Fruit fly (Drosophila melanogaster) whole organism, prepupa: ENCODE measurements around the gene CG9168.

Experiments used
- Blimp-1 ChIP-seq: fragments of 200-800 bp; sonication (Bioruptor generic); optimal IDR thresholded peaks from 3 replicates; lab custom pipeline; 2017; ENCODE audit warnings: missing biosample characterization, missing genetic modification characterization, mild to moderate bottlenecking, moderate library complexity, missing genetic modification reagents
- CG10669 ChIP-seq: fragments of 200-800 bp; sonication (Bioruptor generic); optimal IDR thresholded peaks from 3 replicates; lab custom pipeline; 2018; ENCODE audit warnings: missing biosample characterization, mild to moderate bottlenecking, missing genetic modification characterization, moderate library complexity
- CG11294 ChIP-seq: fragments of 200-800 bp; sonication (Bioruptor generic); IDR thresholded peaks from 2 replicates; pipeline ENCODE4 v1.3.6; 2022; ENCODE audit warnings: missing biosample characterization, missing genetic modification characterization
- CG11762 ChIP-seq: fragments of 200-800 bp; sonication (Bioruptor generic); optimal IDR thresholded peaks from 3 replicates; lab custom pipeline; 2016; ENCODE audit warnings: missing biosample characterization, missing genetic modification characterization; ENCODE audit not compliant: insufficient read depth
- CG11902 ChIP-seq: fragments of 200-800 bp; sonication (Bioruptor generic); optimal IDR thresholded peaks from 3 replicates; lab custom pipeline; 2016; ENCODE audit warnings: missing biosample characterization, missing genetic modification characterization
- CG16779 ChIP-seq: fragments of 200-800 bp; sonication (Bioruptor generic); optimal IDR thresholded peaks from 3 replicates; lab custom pipeline; 2017; ENCODE audit warnings: missing biosample characterization, mild to moderate bottlenecking, missing genetic modification characterization
- CG32006 ChIP-seq: fragments of 200-800 bp; sonication (Bioruptor generic); optimal IDR thresholded peaks from 3 replicates; lab custom pipeline; 2017; ENCODE audit warnings: missing biosample characterization, mild to moderate bottlenecking, missing genetic modification characterization
- CG34406 ChIP-seq: fragments of 200-800 bp; sonication (Bioruptor generic); optimal IDR thresholded peaks from 3 replicates; lab custom pipeline; 2016; ENCODE audit warnings: missing biosample characterization, missing genetic modification characterization
- CG3919 ChIP-seq: fragments of 200-800 bp; sonication (Bioruptor generic); optimal IDR thresholded peaks from 3 replicates; lab custom pipeline; 2016; ENCODE audit warnings: missing biosample characterization, missing genetic modification characterization
- CG6276 ChIP-seq: fragments of 200-800 bp; sonication (Bioruptor generic); optimal IDR thresholded peaks from 2 replicates; lab custom pipeline; 2017; ENCODE audit warnings: missing biosample characterization, mild to moderate bottlenecking, missing genetic modification characterization
- CG6792 ChIP-seq: fragments of 200-800 bp; sonication (Bioruptor generic); optimal IDR thresholded peaks from 3 replicates; lab custom pipeline; 2016; ENCODE audit warnings: missing biosample characterization, missing genetic modification characterization
- CG6808 ChIP-seq: fragments of 200-800 bp; sonication (Bioruptor generic); optimal IDR thresholded peaks from 3 replicates; lab custom pipeline; 2017; ENCODE audit warnings: missing biosample characterization, missing genetic modification characterization, mild to moderate bottlenecking, moderate library complexity, missing genetic modification reagents
- CG6854 ChIP-seq: fragments of 200-800 bp; sonication (Bioruptor generic); optimal IDR thresholded peaks from 2 replicates; lab custom pipeline; 2017; ENCODE audit warnings: missing biosample characterization, mild to moderate bottlenecking, missing genetic modification characterization
- CG7368 ChIP-seq: fragments of 200-800 bp; sonication (Bioruptor generic); optimal IDR thresholded peaks from 3 replicates; lab custom pipeline; 2016; ENCODE audit warnings: missing biosample characterization, missing genetic modification characterization
- CG8319 ChIP-seq: fragments of 200-800 bp; sonication (Bioruptor generic); optimal IDR thresholded peaks from 3 replicates; lab custom pipeline; 2016; ENCODE audit warnings: missing biosample characterization, missing genetic modification characterization
- CG8632 ChIP-seq: fragments of 200-800 bp; sonication (Bioruptor generic); optimal IDR thresholded peaks from 3 replicates; lab custom pipeline; 2016; ENCODE audit warnings: missing biosample characterization, missing genetic modification characterization
- CG9139 ChIP-seq: fragments of 200-800 bp; sonication (Bioruptor generic); optimal IDR thresholded peaks from 3 replicates; lab custom pipeline; 2017; ENCODE audit warnings: missing biosample characterization, mild to moderate bottlenecking, missing genetic modification characterization
- Eip75B ChIP-seq: fragments of 200-800 bp; sonication (Bioruptor generic); optimal IDR thresholded peaks from 3 replicates; lab custom pipeline; 2016; ENCODE audit warnings: missing biosample characterization, missing genetic modification characterization
- Eip78C ChIP-seq: fragments of 200-800 bp; sonication (Bioruptor generic); peaks from one replicate; lab custom pipeline; 2016; ENCODE audit warnings: missing biosample characterization, missing genetic modification characterization
- Eip93F ChIP-seq: fragments of 200-800 bp; sonication (Bioruptor generic); optimal IDR thresholded peaks from 2 replicates; lab custom pipeline; 2016; ENCODE audit warnings: missing biosample characterization, mild to moderate bottlenecking, missing genetic modification characterization
- Ets21C ChIP-seq: fragments of 200-800 bp; sonication (Bioruptor generic); optimal IDR thresholded peaks from 3 replicates; lab custom pipeline; 2016; ENCODE audit warnings: missing biosample characterization, missing genetic modification characterization
- Ets96B ChIP-seq: fragments of 200-800 bp; optimal IDR thresholded peaks from 2 replicates; lab custom pipeline; 2019; ENCODE audit warnings: missing biosample characterization, mild to moderate bottlenecking, missing genetic modification characterization, moderate library complexity
- Hr38 ChIP-seq: sonication (Bioruptor generic); optimal IDR thresholded peaks from 2 replicates; lab custom pipeline; 2016; ENCODE audit warnings: missing biosample characterization, missing genetic modification characterization
- Hr39 ChIP-seq: fragments of 200-800 bp; sonication (Bioruptor generic); optimal IDR thresholded peaks from 2 replicates; lab custom pipeline; 2016; ENCODE audit warnings: missing biosample characterization, missing genetic modification characterization
- Hr4 ChIP-seq: fragments of 200-800 bp; sonication (Bioruptor generic); optimal IDR thresholded peaks from 3 replicates; lab custom pipeline; 2016; ENCODE audit warnings: missing biosample characterization, missing genetic modification characterization
- Met ChIP-seq: fragments of 200-800 bp; sonication (Bioruptor generic); optimal IDR thresholded peaks from 3 replicates; lab custom pipeline; 2016; ENCODE audit warnings: missing biosample characterization, missing genetic modification characterization
- Smox ChIP-seq: fragments of 200-800 bp; sonication (Bioruptor generic); optimal IDR thresholded peaks from 3 replicates; lab custom pipeline; 2016; ENCODE audit warnings: missing biosample characterization, missing genetic modification characterization
- achi ChIP-seq: fragments of 200-800 bp; sonication (Bioruptor generic); optimal IDR thresholded peaks from 3 replicates; lab custom pipeline; 2016; ENCODE audit warnings: missing biosample characterization, missing genetic modification characterization
- eg ChIP-seq: fragments of 200-800 bp; sonication (Bioruptor generic); IDR thresholded peaks from 3 replicates; pipeline ENCODE4 v1.3.6; 2022; ENCODE audit warnings: missing biosample characterization, missing genetic modification characterization
- esn ChIP-seq: fragments of 200-800 bp; sonication (Bioruptor generic); optimal IDR thresholded peaks from 2 replicates; lab custom pipeline; 2016; ENCODE audit warnings: missing biosample characterization, mild to moderate bottlenecking, missing genetic modification characterization, moderate library complexity
- fd59A ChIP-seq: fragments of 200-800 bp; sonication (Bioruptor generic); optimal IDR thresholded peaks from 2 replicates; lab custom pipeline; 2017; ENCODE audit warnings: missing biosample characterization, mild to moderate bottlenecking, missing genetic modification characterization, missing genetic modification reagents
- lz ChIP-seq: fragments of 200-800 bp; sonication (Bioruptor generic); optimal IDR thresholded peaks from 3 replicates; lab custom pipeline; 2016; ENCODE audit warnings: missing biosample characterization, missing genetic modification characterization
- pdm3 ChIP-seq: fragments of 200-800 bp; sonication (Bioruptor generic); optimal IDR thresholded peaks from 3 replicates; lab custom pipeline; 2016; ENCODE audit warnings: missing biosample characterization, missing genetic modification characterization
- salr ChIP-seq, 2 experiments: fragments of 200-800 bp; sonication (Bioruptor generic); optimal IDR thresholded peaks; 3 replicates each; lab custom pipeline; 2016 to 2018; ENCODE audit warnings: missing biosample characterization in 2 of 2, missing genetic modification characterization in 2 of 2, mild to moderate bottlenecking in 1 of 2
- spab ChIP-seq: fragments of 200-800 bp; sonication (Bioruptor generic); optimal IDR thresholded peaks from 2 replicates; lab custom pipeline; 2017; ENCODE audit warnings: missing biosample characterization, mild to moderate bottlenecking, missing genetic modification characterization, missing genetic modification reagents
- ss ChIP-seq, 2 experiments: fragments of 200-800 bp; sonication (Bioruptor generic); optimal IDR thresholded peaks; 2 replicates in 1 of 2; 3 replicates in 1 of 2; lab custom pipeline; 2017 to 2018; ENCODE audit warnings: mild to moderate bottlenecking in 2 of 2, missing biosample characterization in 2 of 2, missing genetic modification characterization in 2 of 2, moderate library complexity in 1 of 2
- svp ChIP-seq: fragments of 200-800 bp; sonication (Bioruptor generic); peaks from one replicate; lab custom pipeline; 2016; ENCODE audit warnings: missing biosample characterization, missing genetic modification characterization
- vri ChIP-seq: fragments of 200-800 bp; sonication (Bioruptor generic); optimal IDR thresholded peaks from 3 replicates; lab custom pipeline; 2016; ENCODE audit warnings: missing biosample characterization, mild to moderate bottlenecking, missing genetic modification characterization

The CG9168 gene

dm6 chr3L:1378862-1379543 is 31.9 kb upstream of the CG9168 start (continued):
- no peak for TF ChIP-seq CG7368 (GFP tag; lab: Kevin White, UChicago)
- peak; percentile 15 for TF ChIP-seq vri
- peak; percentile 67 for TF ChIP-seq pdm3 (GFP tag; lab: Kevin White, UChicago)
- peak; percentile 95 for TF ChIP-seq eg (GFP tag; lab: Robert Waterston, UW)
- TF ChIP-seq fd59A (GFP tag; lab: Kevin White, UChicago), result peak; percentile 50
- peak; percentile 26 for TF ChIP-seq Ets21C
- TF ChIP-seq CG11902, result no peak
- TF ChIP-seq CG8319, result no peak
- no peak for TF ChIP-seq Eip93F (GFP tag; lab: Kevin White, UChicago)
- TF ChIP-seq Hr39 (GFP tag; lab: Kevin White, UChicago), result peak; percentile 68
- peak; percentile 71 for TF ChIP-seq CG6808 (GFP tag; lab: Kevin White, UChicago)
- TF ChIP-seq CG6854 (GFP tag; lab: Kevin White, UChicago), result peak; percentile 36
- TF ChIP-seq Hr38 (GFP tag; lab: Kevin White, UChicago), result no peak
- TF ChIP-seq Ets96B (tag; lab: Kevin White, UChicago), result peak; percentile 65
- TF ChIP-seq CG11762 (GFP tag; lab: Kevin White, UChicago), result peak; percentile 30
- peak; percentile 55 for TF ChIP-seq CG6792 (GFP tag; lab: Kevin White, UChicago)
- peak; percentile 84 for TF ChIP-seq Met (GFP tag; lab: Kevin White, UChicago)
- peak; percentile 91 for TF ChIP-seq CG6276 (GFP tag; lab: Kevin White, UChicago)
- peak; percentile 75 for TF ChIP-seq CG16779 (tag; lab: Kevin White, UChicago)
- peak; percentile 66 for TF ChIP-seq CG3919 (GFP tag; lab: Kevin White, UChicago)
- TF ChIP-seq Eip78C (GFP tag; lab: Kevin White, UChicago), result peak; percentile 88
- peak; percentile 8 to 63 for TF ChIP-seq salr (GFP tag; optimal IDR thresholded peaks at IDR 0.05; lab: Kevin White, UChicago)
- TF ChIP-seq Hr4, result peak; percentile 81
- peak; percentile 43 for TF ChIP-seq Smox (GFP tag; lab: Kevin White, UChicago)
- TF ChIP-seq CG34406 (GFP tag; lab: Kevin White, UChicago), result peak; percentile 68
- TF ChIP-seq esn (GFP tag; lab: Kevin White, UChicago), result peak; percentile 75
- TF ChIP-seq CG8632, result peak; percentile 56
- peak; percentile 64 for TF ChIP-seq CG9139 (GFP tag; lab: Kevin White, UChicago)
- TF ChIP-seq CG32006, result peak; percentile 85
- TF ChIP-seq ss (GFP tag; optimal IDR thresholded peaks at IDR 0.05; lab: Kevin White, UChicago), result peak; percentile 82 to 83
- peak; percentile 75 for TF ChIP-seq lz (GFP tag; lab: Kevin White, UChicago)
- peak; percentile 52 for TF ChIP-seq CG10669 (GFP tag; lab: Kevin White, UChicago)
- TF ChIP-seq Blimp-1 (GFP tag; lab: Kevin White, UChicago), result peak; percentile 3

dm6 chr3L:1379741-1380465 is 31.0 kb upstream of the CG9168 start:
- TF ChIP-seq fd59A (GFP tag; lab: Kevin White, UChicago), result no peak
- peak; percentile 29 for TF ChIP-seq svp (GFP tag; lab: Kevin White, UChicago)
- TF ChIP-seq spab (GFP tag; lab: Kevin White, UChicago), result no peak
- no peak for TF ChIP-seq CG11294 (GFP tag; lab: Robert Waterston, UW)
- no peak for TF ChIP-seq achi (GFP tag; lab: Kevin White, UChicago)
- no peak for TF ChIP-seq Ets21C
- TF ChIP-seq CG10669 (GFP tag; lab: Kevin White, UChicago), result no peak
- TF ChIP-seq Eip78C (GFP tag; lab: Kevin White, UChicago), result peak; percentile 23
- no peak for TF ChIP-seq salr (GFP tag; optimal IDR thresholded peaks at IDR 0.05; lab: Kevin White, UChicago)
- TF ChIP-seq Hr38 (GFP tag; lab: Kevin White, UChicago), result no peak
- TF ChIP-seq CG8632, result no peak
- TF ChIP-seq Eip75B, result no peak
